Worm (Caenorhabditis elegans): ENCODE data around the gene unc-115.

Gene unc-115

DNA sequence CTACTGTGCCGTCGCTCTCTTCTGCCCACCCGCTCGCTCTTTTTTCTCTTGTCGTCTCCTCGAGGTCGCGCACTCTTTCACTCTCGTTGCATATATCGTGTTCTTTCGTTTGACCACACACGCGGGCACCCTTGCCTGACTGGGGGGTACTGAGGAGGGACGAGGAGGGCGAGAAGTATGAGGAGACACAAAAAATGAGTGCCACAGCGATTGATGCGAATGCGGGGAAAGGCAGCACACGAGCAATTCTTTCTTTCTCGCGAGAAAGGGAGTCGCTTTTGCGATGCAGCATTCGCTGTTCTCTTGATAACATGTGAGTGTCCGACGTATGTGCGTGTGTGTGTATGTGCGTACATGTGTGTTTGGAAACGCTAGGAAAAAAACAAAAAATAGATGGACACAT, 41.8 kb downstream of the unc-115 start (continued):
- TF ChIP-seq nfya-1 (tag; optimal IDR thresholded peaks at IDR 0.05): peak; percentile 75
- no peak for TF ChIP-seq ceh-22 (tag; optimal IDR thresholded peaks at IDR 0.05)
- peak; percentile 73 for TF ChIP-seq ref-2 (tag; optimal IDR thresholded peaks at IDR 0.05)
- no peak for TF ChIP-seq C38D4.7 (GFP tag; optimal IDR thresholded peaks at IDR 0.05)
- TF ChIP-seq lin-11 (tag; optimal IDR thresholded peaks at IDR 0.05): no peak
- no peak for TF ChIP-seq ama-1 (optimal IDR thresholded peaks at IDR 0.05)
- TF ChIP-seq ceh-30 (tag; optimal IDR thresholded peaks at IDR 0.05): peak; percentile 52
- TF ChIP-seq lim-6 (tag; optimal IDR thresholded peaks at IDR 0.05): no peak
- peak; percentile 3 for TF ChIP-seq pag-3 (tag; optimal IDR thresholded peaks at IDR 0.05; ENCODE audit: borderline replicate concordance)
- TF ChIP-seq pax-1 (tag; optimal IDR thresholded peaks at IDR 0.05): no peak
- TF ChIP-seq npax-4 (tag; optimal IDR thresholded peaks at IDR 0.05): no peak
- TF ChIP-seq pat-9 (tag; optimal IDR thresholded peaks at IDR 0.05): no peak
- TF ChIP-seq sdc-2 (tag; optimal IDR thresholded peaks at IDR 0.05): peak; percentile 81
- no peak for TF ChIP-seq pha-4 (tag; optimal IDR thresholded peaks at IDR 0.05)
- no peak for TF ChIP-seq ceh-19 (GFP tag; optimal IDR thresholded peaks at IDR 0.05)
- TF ChIP-seq gmeb-2 (tag; optimal IDR thresholded peaks at IDR 0.05): peak; percentile 10
- peak; percentile 87 for TF ChIP-seq ceh-34 (tag; optimal IDR thresholded peaks at IDR 0.05)
- peak; percentile 74 for TF ChIP-seq syd-9 (tag; optimal IDR thresholded peaks at IDR 0.05)
- no peak for TF ChIP-seq dve-1 (tag; optimal IDR thresholded peaks at IDR 0.05)
- peak; percentile 79 for TF ChIP-seq elt-2 (tag; optimal IDR thresholded peaks at IDR 0.05)
- no peak for TF ChIP-seq ttx-3 (tag; optimal IDR thresholded peaks at IDR 0.05)
- TF ChIP-seq eyg-1 (tag; optimal IDR thresholded peaks at IDR 0.05): no peak
- TF ChIP-seq dmd-4 (tag; optimal IDR thresholded peaks at IDR 0.05; ENCODE audit: borderline replicate concordance): peak; percentile 66
- no peak for TF ChIP-seq ahr-1 (tag; optimal IDR thresholded peaks at IDR 0.05)
- peak; percentile 77 for TF ChIP-seq ceh-31 (tag; optimal IDR thresholded peaks at IDR 0.05)
- peak; percentile 71 for TF ChIP-seq unc-42 (tag; optimal IDR thresholded peaks at IDR 0.05)
- peak; percentile 70 for TF ChIP-seq F13H6.1 (tag; optimal IDR thresholded peaks at IDR 0.05)
- peak; percentile 56 for TF ChIP-seq hlh-8 (tag; optimal IDR thresholded peaks at IDR 0.05)
- TF ChIP-seq sox-4 (tag; optimal IDR thresholded peaks at IDR 0.05): no peak
- TF ChIP-seq Y22D7AL.16 (tag; optimal IDR thresholded peaks at IDR 0.05): peak; percentile 48
- TF ChIP-seq pqm-1 (tag; optimal IDR thresholded peaks at IDR 0.05): peak; percentile 44
- TF ChIP-seq tbx-7 (tag; optimal IDR thresholded peaks at IDR 0.05): no peak
- TF ChIP-seq nhr-11 (tag; optimal IDR thresholded peaks at IDR 0.05): no peak
- TF ChIP-seq ceh-14 (tag; optimal IDR thresholded peaks at IDR 0.05): peak; percentile 61

DNA sequence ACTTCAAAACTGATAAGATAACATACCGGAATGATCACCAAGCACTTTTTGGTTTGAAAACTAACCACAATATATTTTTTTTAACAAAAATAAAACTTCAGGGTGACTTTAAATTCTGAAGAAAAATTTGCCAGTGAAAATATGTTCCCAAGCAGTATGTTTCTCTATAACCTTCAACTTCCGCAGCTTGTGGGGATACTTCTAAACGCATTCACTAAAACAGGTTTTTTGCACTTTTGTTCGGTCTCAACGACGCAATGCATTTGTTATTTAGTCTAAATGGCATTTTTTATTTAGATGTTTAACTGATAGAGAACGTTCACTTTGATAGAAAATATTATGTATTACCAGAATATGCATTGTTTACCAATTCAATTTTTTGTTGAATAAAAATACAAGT, 42.6 kb downstream of the unc-115 start:
- TF ChIP-seq eyg-1 (tag; optimal IDR thresholded peaks at IDR 0.05): no peak
- no peak for TF ChIP-seq fax-1 (tag; optimal IDR thresholded peaks at IDR 0.05)
- no peak for TF ChIP-seq npax-4 (tag; optimal IDR thresholded peaks at IDR 0.05)

DNA sequence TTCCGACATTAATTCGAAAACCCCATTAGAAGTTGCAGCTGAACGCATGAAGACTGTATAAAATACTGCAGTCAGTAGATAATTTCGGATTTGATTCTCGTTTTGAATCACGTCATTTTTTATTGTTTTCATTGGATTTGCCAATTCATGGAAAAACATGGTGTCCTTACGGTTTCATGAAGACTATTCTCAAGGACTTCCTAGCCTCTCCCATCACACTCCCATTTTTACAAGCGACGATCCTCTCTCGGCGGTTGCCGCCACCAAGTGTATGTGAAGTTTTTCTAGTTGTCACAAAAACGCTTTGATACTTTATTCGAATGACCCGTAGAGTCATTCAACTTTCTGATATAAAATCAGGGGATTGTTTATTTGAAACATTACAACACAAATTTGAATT, 43.1 kb downstream of the unc-115 start:
- TF ChIP-seq pqm-1 (tag; optimal IDR thresholded peaks at IDR 0.05) (no peak), ceh-6 (GFP tag; optimal IDR thresholded peaks at IDR 0.05) (no peak), tbx-2 (tag; optimal IDR thresholded peaks at IDR 0.05) (no peak), unc-42 (tag; optimal IDR thresholded peaks at IDR 0.05) (no peak), hlh-13 (GFP tag; optimal IDR thresholded peaks at IDR 0.05) (no peak), elt-2 (tag; optimal IDR thresholded peaks at IDR 0.05) (no peak), hlh-6 (tag; optimal IDR thresholded peaks at IDR 0.05) (no peak), sdc-2 (tag; optimal IDR thresholded peaks at IDR 0.05) (no peak), npax-4 (tag; optimal IDR thresholded peaks at IDR 0.05) (no peak), K09A11.1 (tag; optimal IDR thresholded peaks at IDR 0.05; ENCODE audit: insufficient read depth) (no peak), sox-4 (tag; optimal IDR thresholded peaks at IDR 0.05) (no peak), Y22D7AL.16 (tag; optimal IDR thresholded peaks at IDR 0.05) (no peak), C08G9.2 (tag; optimal IDR thresholded peaks at IDR 0.05) (no peak), ceh-31 (tag; optimal IDR thresholded peaks at IDR 0.05) (no peak), hlh-30 (tag; optimal IDR thresholded peaks at IDR 0.05; ENCODE audit: insufficient read depth) (no peak), ceh-34 (tag; optimal IDR thresholded peaks at IDR 0.05) (no peak), ceh-30 (tag; optimal IDR thresholded peaks at IDR 0.05) (no peak)
